Worm (Caenorhabditis elegans): Measurements from ENCODE around the gene nhr-111.

DNA sequence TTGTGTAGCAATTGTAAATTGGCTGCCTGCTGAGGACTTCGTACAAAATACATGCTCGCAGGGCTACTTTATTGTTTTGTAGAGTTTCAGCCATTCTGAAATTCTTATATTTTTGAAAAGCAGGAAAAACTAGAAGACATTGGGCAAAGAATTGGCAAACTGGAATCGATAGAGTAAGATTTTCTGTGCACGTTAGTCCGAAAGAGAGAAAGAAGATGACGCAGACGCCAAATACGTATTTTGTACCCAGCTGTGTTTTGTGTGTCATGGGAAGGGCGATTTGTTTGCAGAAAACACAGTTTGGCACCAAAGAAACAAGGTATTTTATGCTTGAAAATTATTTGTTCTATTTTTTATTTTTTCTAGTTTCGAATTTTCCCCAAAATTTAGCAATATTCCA, 2.8 kb upstream of the nhr-111 start, which contains the start of gene fbxa-143:
- TF ChIP-seq unc-62 (GFP tag; optimal IDR thresholded peaks at IDR 0.05), result no peak
- no peak for TF ChIP-seq nhr-237 (tag; optimal IDR thresholded peaks at IDR 0.05)
- no peak for TF ChIP-seq unc-39 (tag; optimal IDR thresholded peaks at IDR 0.05)
- TF ChIP-seq sem-2 (GFP tag; optimal IDR thresholded peaks at IDR 0.05), result no peak
- no peak for TF ChIP-seq ztf-11 (tag; optimal IDR thresholded peaks at IDR 0.05)
- TF ChIP-seq mab-5 (tag; optimal IDR thresholded peaks at IDR 0.05), result no peak
- no peak for TF ChIP-seq sptf-1 (tag; optimal IDR thresholded peaks at IDR 0.05)
- TF ChIP-seq nhr-12 (tag; optimal IDR thresholded peaks at IDR 0.05), result no peak
- TF ChIP-seq hlh-1 (tag; optimal IDR thresholded peaks at IDR 0.05), result no peak
- no peak for TF ChIP-seq ceh-83 (GFP tag; optimal IDR thresholded peaks at IDR 0.05)
- TF ChIP-seq mep-1 (tag; optimal IDR thresholded peaks at IDR 0.05), result no peak
- no peak for TF ChIP-seq ces-1 (GFP tag; optimal IDR thresholded peaks at IDR 0.05)
